Fruit fly (Drosophila melanogaster) whole organism: ENCODE results near the gene rg.
A peak's percentile ranks its signal among the peaks of the same experiment; 100 is the strongest.

ENCODE experiments used
- CG8478 ChIP-seq: fragments of >200 bp; optimal IDR thresholded peaks from 2 replicates; lab custom pipeline; 2018; ENCODE audit warnings: inconsistent platforms
- Dll ChIP-seq: fragments of >200 bp; optimal IDR thresholded peaks from 2 replicates; lab custom pipeline; 2017
- EcR ChIP-seq, 2 experiments: fragments of >200 bp; optimal IDR thresholded peaks; 2 replicates each; lab custom pipeline; 2017; ENCODE audit warnings: missing biosample characterization in 2 of 2, missing genetic modification characterization in 2 of 2, missing genetic modification reagents in 2 of 2
- pan ChIP-seq: fragments of >200 bp; optimal IDR thresholded peaks from 2 replicates; lab custom pipeline; 2017
- psq ChIP-seq: fragments of >200 bp; optimal IDR thresholded peaks from 2 replicates; lab custom pipeline; 2017
- usp ChIP-seq: fragments of >200 bp; optimal IDR thresholded peaks from 2 replicates; lab custom pipeline; 2017; ENCODE audit warnings: missing biosample characterization, missing genetic modification characterization, mixed read lengths

The rg gene

dm6 chrX:5055011-5055410 lies 30.5 kb upstream of the rg start:
- no peak for TF ChIP-seq pan
- TF ChIP-seq usp (GFP tag; lab: Kevin White, UChicago), result no peak
- TF ChIP-seq psq (lab: Kevin White, UChicago), result no peak
- TF ChIP-seq EcR (GFP tag; optimal IDR thresholded peaks at IDR 0.05; lab: Kevin White, UChicago), result no peak
- no peak for TF ChIP-seq CG8478 (lab: Kevin White, UChicago)
- no peak for TF ChIP-seq Dll (lab: Kevin White, UChicago)

DNA sequence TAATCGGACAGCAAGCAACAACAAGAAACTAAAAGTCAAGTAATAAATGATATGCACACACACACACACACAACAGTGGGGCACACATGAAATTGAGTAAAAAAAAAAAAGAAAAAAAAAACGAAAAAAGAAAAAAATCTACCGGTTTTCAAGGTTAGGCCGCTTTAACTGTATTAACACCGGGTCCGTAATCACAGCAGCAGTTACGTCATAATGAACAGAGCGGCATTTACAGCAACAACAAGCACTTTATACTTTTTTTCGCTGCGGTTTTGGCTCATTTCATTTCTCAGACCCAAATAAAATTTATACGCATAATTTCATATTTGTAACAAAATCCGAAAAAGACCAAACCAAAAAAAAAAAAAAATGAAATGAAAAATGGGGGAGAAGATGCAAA lies 29.5 kb upstream of the rg start:
- TF ChIP-seq Dll (lab: Kevin White, UChicago) (no peak), usp (GFP tag; lab: Kevin White, UChicago) (no peak), EcR (GFP tag; optimal IDR thresholded peaks at IDR 0.05; lab: Kevin White, UChicago) (no peak), pan (no peak), CG8478 (lab: Kevin White, UChicago) (no peak), psq (lab: Kevin White, UChicago) (no peak)

dm6 chrX:5058688-5059087 lies 26.9 kb upstream of the rg start:
- no peak for TF ChIP-seq psq (lab: Kevin White, UChicago)
- TF ChIP-seq CG8478 (lab: Kevin White, UChicago), result no peak
- no peak for TF ChIP-seq Dll (lab: Kevin White, UChicago)
- TF ChIP-seq usp (GFP tag; lab: Kevin White, UChicago), result no peak
- no peak for TF ChIP-seq pan
- TF ChIP-seq EcR (GFP tag; optimal IDR thresholded peaks at IDR 0.05; lab: Kevin White, UChicago), result no peak

dm6 chrX:5061989-5062388 lies 23.6 kb upstream of the rg start:
- no peak for TF ChIP-seq Dll (lab: Kevin White, UChicago)
- TF ChIP-seq EcR (GFP tag; optimal IDR thresholded peaks at IDR 0.05; lab: Kevin White, UChicago), result no peak
- TF ChIP-seq pan, result no peak
- TF ChIP-seq psq (lab: Kevin White, UChicago), result no peak
- no peak for TF ChIP-seq usp (GFP tag; lab: Kevin White, UChicago)
- TF ChIP-seq CG8478 (lab: Kevin White, UChicago), result no peak

- no peak for TF ChIP-seq Dll (lab: Kevin White, UChicago)
- TF ChIP-seq usp (GFP tag; lab: Kevin White, UChicago), result no peak
- no peak for TF ChIP-seq psq (lab: Kevin White, UChicago)
- no peak for TF ChIP-seq EcR (GFP tag; optimal IDR thresholded peaks at IDR 0.05; lab: Kevin White, UChicago)
Observed at dm6 chrX:5063540-5064308, 21.8 kb upstream of the rg start.

DNA sequence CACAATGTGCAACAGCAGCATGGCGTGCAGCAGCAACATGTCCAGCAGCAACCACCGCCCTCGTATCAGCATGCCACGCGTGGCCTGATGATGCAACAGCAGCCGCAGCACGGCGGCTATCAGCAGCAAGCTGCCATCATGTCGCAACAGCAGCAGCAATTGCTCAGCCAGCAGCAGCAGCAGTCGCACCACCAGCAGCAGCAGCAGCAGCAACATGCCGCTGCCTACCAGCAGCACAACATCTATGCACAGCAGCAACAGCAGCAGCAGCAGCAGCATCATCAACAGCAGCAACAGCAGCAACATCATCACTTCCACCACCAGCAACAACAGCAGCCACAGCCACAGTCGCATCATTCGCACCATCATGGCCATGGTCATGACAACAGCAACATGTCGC lies 18.9 kb upstream of the rg start:
- TF ChIP-seq psq (lab: Kevin White, UChicago) (no peak), usp (GFP tag; lab: Kevin White, UChicago) (no peak), Dll (lab: Kevin White, UChicago) (no peak), pan (no peak), EcR (GFP tag; optimal IDR thresholded peaks at IDR 0.05; lab: Kevin White, UChicago) (no peak), CG8478 (lab: Kevin White, UChicago) (no peak)

dm6 chrX:5068475-5068874 lies 17.1 kb upstream of the rg start:
- no peak for TF ChIP-seq Dll (lab: Kevin White, UChicago)
- no peak for TF ChIP-seq EcR (GFP tag; optimal IDR thresholded peaks at IDR 0.05; lab: Kevin White, UChicago)
- no peak for TF ChIP-seq psq (lab: Kevin White, UChicago)
- TF ChIP-seq CG8478 (lab: Kevin White, UChicago), result no peak
- no peak for TF ChIP-seq usp (GFP tag; lab: Kevin White, UChicago)
- no peak for TF ChIP-seq pan

DNA sequence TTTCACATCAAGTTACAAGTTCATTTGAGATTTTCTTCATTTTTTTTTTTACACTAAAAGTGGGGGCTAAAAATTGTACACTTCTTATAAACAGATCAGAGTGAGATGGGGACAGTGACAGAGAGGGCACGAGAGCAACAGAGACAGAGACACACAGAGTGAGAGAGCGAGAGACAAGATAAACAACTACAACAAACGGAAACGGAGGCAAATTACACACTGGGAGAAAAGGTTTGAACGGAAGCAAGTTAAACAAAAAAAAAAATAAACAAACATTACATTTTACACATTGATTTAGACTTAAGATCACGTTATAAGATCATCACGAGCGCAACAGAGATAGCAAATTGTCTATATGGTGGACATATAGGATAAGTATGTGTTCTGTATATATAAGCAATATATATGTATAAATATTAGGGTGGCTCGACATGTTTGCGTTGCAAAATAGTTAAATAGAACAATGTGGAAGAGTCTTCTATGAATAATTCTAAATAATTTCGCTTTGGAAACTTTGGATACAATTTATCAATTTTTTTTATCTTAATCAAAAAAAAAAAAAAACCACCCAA lies 9.6 kb upstream of the rg start:
- TF ChIP-seq pan, result no peak
- no peak for TF ChIP-seq CG8478 (lab: Kevin White, UChicago)
- no peak for TF ChIP-seq psq (lab: Kevin White, UChicago)
- TF ChIP-seq Dll (lab: Kevin White, UChicago), result no peak
- no peak for TF ChIP-seq usp (GFP tag; lab: Kevin White, UChicago)
- TF ChIP-seq EcR (GFP tag; optimal IDR thresholded peaks at IDR 0.05; lab: Kevin White, UChicago), result no peak

DNA sequence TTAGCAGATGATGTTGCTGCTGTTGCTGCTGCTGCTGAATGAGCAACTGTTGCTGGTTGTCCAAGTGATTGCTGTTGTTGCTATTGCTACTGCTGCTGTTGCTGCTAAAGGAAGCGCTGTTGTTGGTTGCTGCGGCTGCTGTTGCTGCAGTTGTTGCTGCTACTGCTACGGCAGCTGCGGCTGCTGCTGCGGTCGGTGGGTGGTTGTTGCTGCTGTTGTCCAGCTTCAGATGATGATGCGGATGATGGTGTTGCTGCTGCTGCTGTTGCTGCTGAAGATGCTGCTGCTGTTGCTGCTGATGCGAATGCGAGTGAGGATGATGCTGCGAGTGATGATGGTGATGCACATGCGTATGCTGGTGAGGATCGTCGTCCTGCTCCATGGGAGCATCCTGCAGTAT lies 5.0 kb upstream of the rg start:
- TF ChIP-seq usp (GFP tag; lab: Kevin White, UChicago) (no peak), Dll (lab: Kevin White, UChicago) (no peak), pan (no peak), psq (lab: Kevin White, UChicago) (no peak), CG8478 (lab: Kevin White, UChicago) (no peak)

DNA sequence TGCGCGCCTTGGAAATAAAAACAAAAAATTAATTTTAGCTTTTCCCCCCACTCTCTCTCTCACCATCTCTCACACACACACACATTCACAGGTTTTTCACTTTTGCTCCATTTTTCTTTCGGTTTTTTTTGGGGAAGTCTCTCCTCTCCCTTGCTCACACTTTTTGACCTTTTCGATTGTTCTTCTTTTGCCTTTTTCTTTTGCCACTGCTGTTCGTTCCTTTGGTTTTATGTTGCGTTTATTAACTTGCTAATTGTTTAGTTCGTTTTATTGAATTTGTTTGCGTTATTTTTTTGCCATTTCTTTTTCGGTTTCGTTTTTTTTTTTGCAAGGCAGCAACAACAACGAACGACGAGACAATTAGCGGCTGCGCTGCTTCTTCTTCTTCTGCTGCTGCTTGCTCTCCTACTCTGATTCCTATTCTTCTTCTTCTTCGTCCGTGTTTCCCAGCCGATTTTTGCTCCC lies 3.2 kb upstream of the rg start:
- TF ChIP-seq CG8478 (lab: Kevin White, UChicago), result no peak
- TF ChIP-seq EcR (GFP tag; optimal IDR thresholded peaks at IDR 0.05; lab: Kevin White, UChicago), result no peak
- TF ChIP-seq Dll (lab: Kevin White, UChicago), result no peak
- no peak for TF ChIP-seq pan
- TF ChIP-seq usp (GFP tag; lab: Kevin White, UChicago), result no peak
- TF ChIP-seq psq (lab: Kevin White, UChicago), result peak; percentile 17

- TF ChIP-seq Dll (lab: Kevin White, UChicago), result peak; percentile 52
- TF ChIP-seq CG8478 (lab: Kevin White, UChicago), result no peak
Observed at dm6 chrX:5082840-5083646, 2.5 kb upstream of the rg start.
